Fruit fly (Drosophila melanogaster): ENCODE data around the gene CG14275.

Gene CG14275

dm6 chr2L:8319858-8320525, 7.3 kb upstream of the CG14275 start, which contains the start of the genes mtsh and strat (continued):
- no peak for TF ChIP-seq Nf-YB (GFP tag; optimal IDR thresholded peaks at IDR 0.05)
- peak; percentile 78 for TF ChIP-seq CG2116 (GFP tag; optimal IDR thresholded peaks at IDR 0.05)
- peak; percentile 33; the same call in 1 of the 2 replicates for TF ChIP-seq CG6272 (GFP tag; IDR thresholded peaks at IDR 0.05)
- TF ChIP-seq CG6791 (GFP tag; IDR thresholded peaks at IDR 0.05; ENCODE audit: partially characterized antibody): peak; percentile 78
- peak; percentile 21 for TF ChIP-seq twi (tag; optimal IDR thresholded peaks at IDR 0.05)
- TF ChIP-seq ab (GFP tag; optimal IDR thresholded peaks at IDR 0.05): no peak
- TF ChIP-seq gro (GFP tag; optimal IDR thresholded peaks at IDR 0.05): peak; percentile 83
- TF ChIP-seq jumu (GFP tag; optimal IDR thresholded peaks at IDR 0.05): no peak
- peak; percentile 94 for TF ChIP-seq MBD-R2 (GFP tag; IDR thresholded peaks at IDR 0.05)
- TF ChIP-seq Dll (GFP tag; IDR thresholded peaks at IDR 0.05; ENCODE audit: partially characterized antibody): peak; percentile 64; the same call in 2 of the 4 replicates
- peak; percentile 59; the same call in 1 of the 2 replicates for TF ChIP-seq unc-4 (GFP tag; IDR thresholded peaks at IDR 0.05; ENCODE audit: partially characterized antibody)
- TF ChIP-seq Meics (GFP tag; optimal IDR thresholded peaks at IDR 0.05): peak; percentile 81
- no peak for TF ChIP-seq luna (GFP tag; optimal IDR thresholded peaks at IDR 0.05)
- no peak for TF ChIP-seq Lhr (GFP tag; optimal IDR thresholded peaks at IDR 0.05)
- no peak for TF ChIP-seq Gsc (GFP tag; IDR thresholded peaks at IDR 0.05)
- TF ChIP-seq ssp (GFP tag; IDR thresholded peaks at IDR 0.05): no peak
- peak; percentile 19 for TF ChIP-seq fd102C (GFP tag; optimal IDR thresholded peaks at IDR 0.05)
- peak; percentile 66 for TF ChIP-seq CG15011 (GFP tag; optimal IDR thresholded peaks at IDR 0.05)
- TF ChIP-seq Chrac-16 (GFP tag; optimal IDR thresholded peaks at IDR 0.05): no peak
- peak; percentile 35 for TF ChIP-seq tin (GFP tag; optimal IDR thresholded peaks at IDR 0.05)
- peak; percentile 21 for TF ChIP-seq tap (tag; optimal IDR thresholded peaks at IDR 0.05)
- TF ChIP-seq CG16779 (GFP tag; IDR thresholded peaks at IDR 0.05): no peak
- peak; percentile 16 for TF ChIP-seq CG8290 (GFP tag; optimal IDR thresholded peaks at IDR 0.05)
- TF ChIP-seq CG8290 (tag; optimal IDR thresholded peaks at IDR 0.05): no peak
- TF ChIP-seq CG13123 (GFP tag; optimal IDR thresholded peaks at IDR 0.05): no peak
- peak; percentile 33 for TF ChIP-seq ATbp (GFP tag; optimal IDR thresholded peaks at IDR 0.05)
- no peak for TF ChIP-seq eve (GFP tag; optimal IDR thresholded peaks at IDR 0.05)
- no peak for TF ChIP-seq Usf (GFP tag; optimal IDR thresholded peaks at IDR 0.05)
- TF ChIP-seq CG11504 (tag; optimal IDR thresholded peaks at IDR 0.05): no peak
- no peak for TF ChIP-seq Hr78 (GFP tag; optimal IDR thresholded peaks at IDR 0.05)
- TF ChIP-seq Hr39 (optimal IDR thresholded peaks at IDR 0.05): no peak
- TF ChIP-seq CG7963 (GFP tag; IDR thresholded peaks at IDR 0.05; ENCODE audit: partially characterized antibody): peak; percentile 79
- TF ChIP-seq CG11456 (GFP tag; IDR thresholded peaks at IDR 0.05): peak; percentile 59; the same call in 2 of the 3 replicates
- no peak for TF ChIP-seq CG18476 (GFP tag; optimal IDR thresholded peaks at IDR 0.05)
- TF ChIP-seq CG15479 (GFP tag; optimal IDR thresholded peaks at IDR 0.05): peak; percentile 47
- peak; percentile 84 for TF ChIP-seq CG9797 (GFP tag; optimal IDR thresholded peaks at IDR 0.05)
- TF ChIP-seq NC2α (GFP tag; optimal IDR thresholded peaks at IDR 0.05): no peak
- TF ChIP-seq caup (GFP tag; optimal IDR thresholded peaks at IDR 0.05; ENCODE audit: severe bottlenecking): peak; percentile 86
- no peak for TF ChIP-seq hbn (GFP tag; IDR thresholded peaks at IDR 0.05; ENCODE audit: partially characterized antibody)
- TF ChIP-seq ara (GFP tag; IDR thresholded peaks at IDR 0.05): 0 out of 2 replicates have a peak, but pooled peaks have one; percentile 42
- no peak for TF ChIP-seq salm (tag; optimal IDR thresholded peaks at IDR 0.05)
- TF ChIP-seq dimm (GFP tag; IDR thresholded peaks at IDR 0.05): no peak
- TF ChIP-seq Fer3 (tag; optimal IDR thresholded peaks at IDR 0.05): peak; percentile 73
- no peak for TF ChIP-seq pan (optimal IDR thresholded peaks at IDR 0.05)
- TF ChIP-seq pan (GFP tag; optimal IDR thresholded peaks at IDR 0.05 in 1 of 2, IDR thresholded peaks at IDR 0.05 in 1 of 2): peak in 1 of 2 experiments; percentile 58
- TF ChIP-seq CG6175 (GFP tag; IDR thresholded peaks at IDR 0.05): no peak
- no peak for TF ChIP-seq CG14965 (GFP tag; optimal IDR thresholded peaks at IDR 0.05; ENCODE audit: borderline replicate concordance)
- peak; percentile 49 for TF ChIP-seq NC2β (GFP tag; optimal IDR thresholded peaks at IDR 0.05)
- peak; percentile 52 for TF ChIP-seq Atf-2 (GFP tag; optimal IDR thresholded peaks at IDR 0.05)
- peak; percentile 11 for TF ChIP-seq CG3163 (GFP tag; optimal IDR thresholded peaks at IDR 0.05)

Measured in whole organism, embryonic.